Fruit fly (Drosophila melanogaster): ENCODE measurements around the gene mthl11.

DNA sequence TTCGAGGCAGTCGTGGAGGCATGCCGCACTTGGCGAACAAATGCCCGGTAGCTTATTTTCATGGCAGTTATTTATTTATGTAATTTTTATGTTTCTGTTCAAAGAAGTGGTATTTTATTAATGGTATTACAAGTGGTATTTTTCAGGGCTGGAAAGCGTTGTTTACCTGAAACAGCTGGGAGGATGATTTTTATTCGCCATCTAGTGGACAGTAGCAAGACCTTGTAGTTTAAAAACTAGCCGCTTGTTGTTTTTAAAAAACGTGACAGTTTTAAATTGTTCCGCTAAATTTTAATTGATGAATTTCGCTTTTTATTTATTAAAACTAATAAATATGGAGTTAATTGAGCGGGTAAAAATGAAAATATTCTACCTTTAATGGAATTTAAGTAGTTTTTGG lies 15.1 kb downstream of the mthl11 start, which contains the start of gene CG6345:
- TF ChIP-seq woc (GFP tag; optimal IDR thresholded peaks at IDR 0.05), result no peak
- TF ChIP-seq Rel (GFP tag; optimal IDR thresholded peaks at IDR 0.05), result no peak
- TF ChIP-seq Rel (tag; optimal IDR thresholded peaks at IDR 0.05), result no peak
- no peak for TF ChIP-seq Mio (GFP tag; optimal IDR thresholded peaks at IDR 0.05)
- TF ChIP-seq ey (GFP tag; optimal IDR thresholded peaks at IDR 0.05), result peak; percentile 22
- TF ChIP-seq usp (GFP tag; optimal IDR thresholded peaks at IDR 0.05), result no peak
- TF ChIP-seq h (GFP tag; optimal IDR thresholded peaks at IDR 0.05), result peak; percentile 69
- TF ChIP-seq lola (GFP tag; optimal IDR thresholded peaks at IDR 0.05), result no peak
- peak; percentile 54 for TF ChIP-seq br (GFP tag; optimal IDR thresholded peaks at IDR 0.05)
- TF ChIP-seq tai (GFP tag; optimal IDR thresholded peaks at IDR 0.05), result no peak
- TF ChIP-seq CrebA (GFP tag; optimal IDR thresholded peaks at IDR 0.05; ENCODE audit: borderline replicate concordance), result no peak
- TF ChIP-seq Abd-B (GFP tag; optimal IDR thresholded peaks at IDR 0.05), result no peak
- peak; percentile 37 for TF ChIP-seq CG9705 (GFP tag; optimal IDR thresholded peaks at IDR 0.05)
